Worm (Caenorhabditis elegans): ENCODE results near the gene dpr-1.

ce11 chrV:13898356-13898755 lies 43.6 kb downstream of the dpr-1 start, which contains the start of gene cyp-35C1:
- TF ChIP-seq pha-4 (tag; optimal IDR thresholded peaks at IDR 0.05) (no peak), unc-130 (GFP tag; optimal IDR thresholded peaks at IDR 0.05) (no peak), athp-1 (tag; optimal IDR thresholded peaks at IDR 0.05) (no peak), snpc-4 (GFP tag; optimal IDR thresholded peaks at IDR 0.05) (no peak), snpc-4 (tag; optimal IDR thresholded peaks at IDR 0.05) (no peak)
